Worm (Caenorhabditis elegans) whole organism, early embryonic: ENCODE data around the gene cest-5.2.
"Not testable (repeated sequence)": the region's sequence is repeated elsewhere in the genome, so short reads cannot be mapped to it uniquely, and the experiment has no call there.

Experiments used
- B0310.2 ChIP-seq: sonication (generic microtip); optimal IDR thresholded peaks from 2 replicates; lab custom pipeline; 2016; ENCODE audit warnings: mild to moderate bottlenecking, missing genetic modification characterization, missing compliant biosample characterization
- F13C5.2 ChIP-seq: sonication (generic microtip); optimal IDR thresholded peaks from 2 replicates; lab custom pipeline; 2017; ENCODE audit warnings: mild to moderate bottlenecking, missing genetic modification characterization, inconsistent platforms, missing compliant biosample characterization
- aly-1 ChIP-seq: sonication (generic microtip); optimal IDR thresholded peaks from 2 replicates; lab custom pipeline; 2016; ENCODE audit warnings: missing genetic modification characterization, missing compliant biosample characterization
- ama-1 ChIP-seq: fragments of 150-350 bp; optimal IDR thresholded peaks from 2 replicates; lab custom pipeline; 2014
- ceh-13 ChIP-seq: fragments of 200-800 bp; sonication (Bioruptor generic); optimal IDR thresholded peaks from 2 replicates; lab custom pipeline; 2018; ENCODE audit warnings: mild to moderate bottlenecking, missing genetic modification characterization, missing compliant biosample characterization
- ceh-36 ChIP-seq: sonication (generic microtip); optimal IDR thresholded peaks from 2 replicates; lab custom pipeline; 2016; ENCODE audit warnings: missing genetic modification characterization, inconsistent platforms, missing compliant biosample characterization
- ets-7 ChIP-seq: sonication (generic microtip); optimal IDR thresholded peaks from 2 replicates; lab custom pipeline; 2016; ENCODE audit warnings: missing genotype, missing genetic modification characterization, missing compliant biosample characterization
- flt-1 ChIP-seq: fragments of 200-800 bp; sonication (Bioruptor generic); IDR thresholded peaks from 2 replicates; pipeline ENCODE4 v1.3.6; 2022; ENCODE audit warnings: missing genetic modification characterization, missing compliant biosample characterization
- hmbx-1 ChIP-seq: sonication (generic microtip); optimal IDR thresholded peaks from 2 replicates; lab custom pipeline; 2016; ENCODE audit warnings: mild to moderate bottlenecking, missing genetic modification characterization, missing compliant biosample characterization
- hmg-4 ChIP-seq: fragments of 200-800 bp; sonication (Bioruptor generic); optimal IDR thresholded peaks from 2 replicates; lab custom pipeline; 2018; ENCODE audit warnings: mild to moderate bottlenecking, missing genetic modification characterization, missing compliant biosample characterization
- hnd-1 ChIP-seq: sonication (generic microtip); optimal IDR thresholded peaks from 2 replicates; lab custom pipeline; 2016; ENCODE audit warnings: missing genetic modification characterization, missing compliant biosample characterization
- pes-1 ChIP-seq: fragments of 200-800 bp; sonication (Bioruptor generic); IDR thresholded peaks from 2 replicates; pipeline ENCODE4 v1.3.6; 2022; ENCODE audit warnings: missing genetic modification reagents, missing genetic modification characterization, missing compliant biosample characterization
- scrt-1 ChIP-seq: fragments of 200-800 bp; sonication (Bioruptor generic); IDR thresholded peaks from 2 replicates; pipeline ENCODE4 v1.3.6; 2022; ENCODE audit warnings: missing genetic modification characterization, missing compliant biosample characterization
- sea-1 ChIP-seq: fragments of 200-800 bp; sonication (Bioruptor generic); conservative IDR thresholded peaks from 2 replicates; pipeline ENCODE4 v1.3.6; 2022; ENCODE audit warnings: missing genetic modification characterization, missing compliant biosample characterization
- tbx-11 ChIP-seq: fragments of 200-800 bp; sonication (Bioruptor generic); IDR thresholded peaks from 2 replicates; pipeline ENCODE4 v1.3.6; 2022; ENCODE audit warnings: missing genetic modification characterization, missing compliant biosample characterization
- tbx-37 ChIP-seq: fragments of 200-800 bp; sonication (Bioruptor generic); conservative IDR thresholded peaks from 2 replicates; pipeline ENCODE4 v1.3.6; 2022; ENCODE audit warnings: missing genetic modification reagents, missing genetic modification characterization, missing compliant biosample characterization
- tra-4 ChIP-seq: sonication (generic microtip); optimal IDR thresholded peaks from 2 replicates; lab custom pipeline; 2017; ENCODE audit warnings: missing genetic modification characterization, missing compliant biosample characterization

cest-5.2 gene

DNA sequence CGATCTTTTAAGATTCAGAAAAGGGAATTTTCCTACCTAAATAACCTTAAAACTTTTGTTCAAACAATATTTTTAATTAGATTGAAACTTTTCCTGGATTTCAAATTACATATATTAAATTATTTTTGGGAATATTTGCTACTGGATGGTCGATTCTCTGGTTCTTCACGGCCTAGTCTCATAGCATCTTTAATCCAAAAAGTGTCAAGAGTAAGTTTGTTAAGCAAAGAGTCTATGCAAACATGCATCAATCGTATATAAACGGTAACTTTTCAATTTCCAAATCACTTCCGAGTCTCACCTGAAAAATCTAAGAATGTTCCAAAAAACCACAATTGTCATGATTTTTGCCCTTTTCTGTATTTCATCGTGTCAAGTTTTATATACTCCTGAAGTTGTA, 29.8 kb downstream of the cest-5.2 start, which contains the start of gene nspb-4:
TSS of gene nspb-4 (plus strand) at position 301 of the 400 bp plus-strand sequence.
- not testable (repeated sequence) for TF ChIP-seq F13C5.2; ceh-36; B0310.2 (tag; lab: Kevin White, UChicago)

DNA sequence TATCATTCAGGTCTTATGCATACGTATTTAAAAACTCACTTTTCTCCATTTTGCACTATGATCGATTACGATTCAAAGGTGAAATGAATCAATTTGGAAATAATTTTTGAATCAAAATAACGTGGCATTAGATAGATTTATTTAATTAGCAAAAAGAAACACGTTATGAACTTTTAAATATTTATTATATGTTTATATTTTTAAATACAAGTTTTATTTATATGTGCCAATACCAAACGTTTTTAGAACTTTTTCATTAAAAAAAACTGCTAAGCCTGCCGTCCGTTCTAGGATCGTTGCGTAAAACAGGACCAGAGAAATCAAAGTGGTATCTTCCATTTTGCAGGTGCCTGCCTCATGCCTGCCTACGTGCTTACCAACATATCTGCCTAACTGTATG, 30.4 kb downstream of the cest-5.2 start, which contains the start of gene F38A5.6:
TSS of gene F38A5.6 (minus strand) at position 101 of the 400 bp plus-strand sequence.
- TF ChIP-seq hmbx-1 (tag; lab: Kevin White, UChicago) = no peak
- no peak for TF ChIP-seq B0310.2 (tag; lab: Kevin White, UChicago)
- TF ChIP-seq tbx-37 (GFP tag; lab: Robert Waterston, UW) = no peak
- TF ChIP-seq aly-1 (tag; lab: Kevin White, UChicago) = no peak
- no peak for TF ChIP-seq flt-1 (GFP tag; lab: Robert Waterston, UW)
- TF ChIP-seq pes-1 (GFP tag; lab: Robert Waterston, UW) = no peak
- TF ChIP-seq ceh-36 = no peak
- no peak for TF ChIP-seq F13C5.2
- TF ChIP-seq scrt-1 (GFP tag; lab: Robert Waterston, UW) = no peak
- no peak for TF ChIP-seq tbx-11 (GFP tag; lab: Robert Waterston, UW)
- TF ChIP-seq ceh-13 (GFP tag; lab: Kevin White, UChicago) = no peak
- no peak for TF ChIP-seq hnd-1 (tag; lab: Kevin White, UChicago)
- TF ChIP-seq ets-7 (tag; lab: Kevin White, UChicago) = no peak
- TF ChIP-seq ama-1 = no peak
- TF ChIP-seq tra-4 (tag; lab: Kevin White, UChicago) = no peak
- no peak for TF ChIP-seq hmg-4
- no peak for TF ChIP-seq sea-1

DNA sequence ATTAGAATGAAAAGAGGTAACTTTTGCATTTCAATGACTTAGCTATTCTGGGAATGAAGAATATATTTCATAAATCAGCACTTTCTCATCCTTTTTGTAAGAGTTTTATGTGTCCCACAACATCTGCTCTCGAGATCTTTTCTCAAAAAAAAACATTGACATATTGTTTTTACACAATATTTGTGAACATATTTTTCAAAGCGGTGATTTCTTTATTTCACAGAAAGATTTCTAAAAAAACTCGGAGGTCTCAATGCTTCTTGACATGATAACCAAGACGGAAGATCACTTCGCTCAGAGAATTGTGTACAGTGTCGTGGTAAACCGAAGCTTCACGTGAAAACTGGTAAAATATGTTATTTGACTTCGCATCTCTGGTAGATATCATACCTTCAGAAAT, 31.8 kb downstream of the cest-5.2 start, which contains the start of gene F38A5.22:
TSS of gene F38A5.22 (minus strand) at position 29 of the 400 bp plus-strand sequence.
- TF ChIP-seq scrt-1 (GFP tag; lab: Robert Waterston, UW) (no peak), tra-4 (tag; lab: Kevin White, UChicago) (no peak), tbx-37 (GFP tag; lab: Robert Waterston, UW) (no peak), ets-7 (tag; lab: Kevin White, UChicago) (no peak), aly-1 (tag; lab: Kevin White, UChicago) (no peak), hmbx-1 (tag; lab: Kevin White, UChicago) (no peak), tbx-11 (GFP tag; lab: Robert Waterston, UW) (no peak), F13C5.2 (no peak), sea-1 (no peak), hnd-1 (tag; lab: Kevin White, UChicago) (no peak), ceh-13 (GFP tag; lab: Kevin White, UChicago) (no peak), hmg-4 (no peak), B0310.2 (tag; lab: Kevin White, UChicago) (no peak), pes-1 (GFP tag; lab: Robert Waterston, UW) (no peak), ama-1 (no peak), ceh-36 (no peak), flt-1 (GFP tag; lab: Robert Waterston, UW) (no peak)

DNA sequence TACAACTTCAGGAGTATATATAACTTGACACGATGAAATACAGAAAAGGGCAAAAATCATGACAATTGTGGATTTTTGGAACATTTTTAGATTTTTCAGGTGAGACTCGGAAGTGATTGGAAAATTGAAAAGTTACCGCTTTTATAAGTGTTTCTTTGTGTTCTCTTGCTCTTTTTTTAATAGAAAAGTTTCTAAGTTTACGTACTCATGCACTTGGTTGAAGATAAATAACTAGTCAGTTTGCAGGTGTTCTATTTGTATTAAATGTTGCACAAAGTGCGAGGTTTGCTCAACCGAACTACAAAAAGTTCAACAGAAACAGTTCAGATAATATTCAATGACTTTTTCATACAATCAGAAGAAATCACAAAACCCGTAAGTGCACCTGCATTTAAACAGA, 32.9 kb downstream of the cest-5.2 start, which contains the start of gene nspb-3:
TSS of gene nspb-3 (minus strand) at position 101 of the 400 bp plus-strand sequence.
- not testable (repeated sequence) for TF ChIP-seq tbx-11 (GFP tag; lab: Robert Waterston, UW); ceh-36; ama-1

DNA sequence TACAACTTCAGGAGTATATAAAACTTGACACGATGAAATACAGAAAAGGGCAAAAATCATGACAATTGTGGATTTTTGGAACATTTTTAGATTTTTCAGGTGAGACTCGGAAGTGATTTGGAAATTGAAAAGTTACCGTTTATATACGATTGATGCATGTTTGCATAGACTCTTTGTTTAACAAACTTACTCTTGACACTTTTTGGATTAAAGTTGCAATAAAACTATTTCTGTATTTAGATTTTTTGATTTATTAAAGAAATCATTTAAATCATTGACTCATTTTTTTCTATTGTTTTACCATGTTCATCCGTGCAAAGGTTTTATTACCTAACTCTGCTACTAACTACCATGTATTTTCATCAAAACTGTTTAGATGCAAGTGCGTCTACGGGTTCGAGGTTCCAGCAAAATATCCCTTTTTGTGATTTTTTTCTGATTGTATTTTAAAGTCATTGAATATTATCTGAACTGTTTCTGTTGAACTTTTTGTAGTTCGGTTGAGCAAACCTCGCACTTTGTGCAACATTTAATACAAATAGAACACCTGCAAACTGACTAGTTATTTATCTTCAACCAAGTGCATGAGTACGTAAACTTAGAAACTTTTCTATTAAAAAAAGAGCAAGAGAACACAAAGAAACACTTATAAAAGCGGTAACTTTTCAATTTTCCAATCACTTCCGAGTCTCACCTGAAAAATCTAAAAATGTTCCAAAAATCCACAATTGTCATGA, 36.5 kb downstream of the cest-5.2 start, which contains the start of the genes nspb-1 and nspb-2:
TSS of gene nspb-1 (minus strand) at position 101 of the 737 bp plus-strand sequence.
TSS of gene nspb-2 (plus strand) at position 687 of the 737 bp plus-strand sequence.
- TF ChIP-seq tbx-11 (GFP tag; lab: Robert Waterston, UW); flt-1 (GFP tag; lab: Robert Waterston, UW); B0310.2 (tag; lab: Kevin White, UChicago): not testable (repeated sequence)

DNA sequence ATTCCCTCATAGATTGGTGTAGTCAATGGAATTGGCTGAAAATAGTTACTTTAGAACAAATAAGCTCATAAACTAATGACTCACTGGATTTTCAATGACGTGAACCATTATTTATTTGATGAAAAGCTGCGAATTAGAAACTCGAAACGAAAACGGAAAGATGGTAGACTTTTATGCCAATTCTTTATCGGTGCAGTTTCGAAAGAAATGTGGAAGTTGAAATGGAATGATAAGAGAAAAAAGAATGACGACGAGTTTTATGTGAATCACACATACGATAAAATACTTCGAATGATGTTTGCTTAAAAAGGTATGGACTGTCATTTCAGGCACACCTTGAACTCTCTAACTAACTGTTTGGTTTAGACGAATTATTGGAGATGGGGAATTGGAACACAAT, 37.7 kb downstream of the cest-5.2 start, which contains the start of the genes lec-11 and irld-7:
TSS of gene lec-11 (minus strand) at position 126 of the 400 bp plus-strand sequence.
TSS of gene irld-7 (plus strand) at position 332 of the 400 bp plus-strand sequence.
- no peak for TF ChIP-seq B0310.2 (tag; lab: Kevin White, UChicago)

DNA sequence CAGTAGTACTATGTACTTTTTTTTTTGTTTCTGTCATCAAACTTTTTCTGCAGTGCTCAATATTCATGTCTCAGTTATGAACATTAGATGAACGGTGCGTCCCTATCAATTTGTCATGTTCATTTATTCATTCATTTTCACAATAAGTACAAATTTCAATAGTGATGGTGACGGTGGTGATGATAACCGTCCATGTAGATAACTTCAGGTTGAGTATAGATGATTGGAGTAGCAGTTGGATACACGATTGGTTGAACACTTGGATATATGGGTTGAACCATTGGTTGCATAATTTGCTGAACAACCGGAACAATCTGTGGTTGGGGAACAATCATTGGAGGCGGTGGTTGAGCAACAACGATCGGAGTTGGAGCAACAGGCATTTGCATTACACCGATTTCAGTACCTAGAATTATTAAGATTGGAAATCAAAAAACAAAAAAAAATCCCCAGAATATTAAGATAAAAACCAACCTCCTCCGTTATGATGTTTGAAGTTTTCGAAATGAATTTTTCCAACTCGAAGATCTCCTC, 39.6 kb downstream of the cest-5.2 start:
- TF ChIP-seq scrt-1 (GFP tag; lab: Robert Waterston, UW) (no peak), hnd-1 (tag; lab: Kevin White, UChicago) (no peak), tbx-11 (GFP tag; lab: Robert Waterston, UW) (no peak), flt-1 (GFP tag; lab: Robert Waterston, UW) (no peak), tbx-37 (GFP tag; lab: Robert Waterston, UW) (no peak), pes-1 (GFP tag; lab: Robert Waterston, UW) (no peak), hmbx-1 (tag; lab: Kevin White, UChicago) (no peak), aly-1 (tag; lab: Kevin White, UChicago) (no peak), ceh-36 (no peak), ceh-13 (GFP tag; lab: Kevin White, UChicago) (no peak), ama-1 (no peak), hmg-4 (no peak), tra-4 (tag; lab: Kevin White, UChicago) (no peak), ets-7 (tag; lab: Kevin White, UChicago) (no peak), sea-1 (no peak)
